Worm (Caenorhabditis elegans): ENCODE measurements around the gene rps-18.

Gene rps-18

DNA sequence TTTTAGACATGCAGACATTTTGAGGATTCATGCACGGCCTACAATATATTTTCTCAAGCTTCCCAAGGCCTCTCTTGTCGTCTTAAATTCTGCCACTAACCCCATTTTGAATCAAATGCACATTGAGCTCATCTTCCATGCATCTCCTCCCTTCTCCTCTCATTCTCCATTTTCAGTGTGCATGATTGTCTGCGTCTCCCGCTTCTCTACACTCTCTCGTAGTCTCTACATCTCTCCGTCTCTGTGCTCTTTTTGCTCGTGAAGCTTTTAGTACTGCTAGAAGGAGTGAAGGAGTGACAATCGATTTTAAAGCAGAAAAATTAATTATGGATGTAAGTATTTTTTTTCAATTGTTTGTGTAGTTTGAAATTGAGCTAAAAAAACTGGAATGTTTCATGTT is 11.4 kb downstream of the rps-18 start, which contains the start of gene Y57G11C.22:
Gene Y57G11C.22, plus strand, starts transcription at position 327 of the 400 bp plus-strand sequence.
- no peak for TF ChIP-seq nhr-23 (tag; optimal IDR thresholded peaks at IDR 0.05)
- TF ChIP-seq C34F6.9 (tag; optimal IDR thresholded peaks at IDR 0.05) = peak; percentile 61
- no peak for TF ChIP-seq ZK546.5 (tag; optimal IDR thresholded peaks at IDR 0.05)
- no peak for TF ChIP-seq snpc-4 (tag; optimal IDR thresholded peaks at IDR 0.05)
- no peak for TF ChIP-seq ztf-11 (tag; optimal IDR thresholded peaks at IDR 0.05)
- no peak for TF ChIP-seq gmeb-1 (tag; optimal IDR thresholded peaks at IDR 0.05)
- TF ChIP-seq unc-55 (GFP tag; optimal IDR thresholded peaks at IDR 0.05) = peak; percentile 58
- no peak for TF ChIP-seq sem-4 (tag; optimal IDR thresholded peaks at IDR 0.05)
- TF ChIP-seq unc-62 (GFP tag; optimal IDR thresholded peaks at IDR 0.05) = no peak
- no peak for TF ChIP-seq zag-1 (tag; optimal IDR thresholded peaks at IDR 0.05)
- TF ChIP-seq lin-39 (tag; optimal IDR thresholded peaks at IDR 0.05) = no peak
- TF ChIP-seq ama-1 (optimal IDR thresholded peaks at IDR 0.05) = no peak
- peak; percentile 72 for TF ChIP-seq nhr-129 (tag; optimal IDR thresholded peaks at IDR 0.05)
- TF ChIP-seq fos-1 (tag; optimal IDR thresholded peaks at IDR 0.05) = no peak
- TF ChIP-seq skn-1 (tag; optimal IDR thresholded peaks at IDR 0.05) = no peak
- TF ChIP-seq sma-3 (GFP tag; optimal IDR thresholded peaks at IDR 0.05) = no peak
- TF ChIP-seq alr-1 (tag; optimal IDR thresholded peaks at IDR 0.05) = no peak
- TF ChIP-seq lin-13 (GFP tag; optimal IDR thresholded peaks at IDR 0.05) = peak; percentile 7
- no peak for TF ChIP-seq sma-9 (GFP tag; optimal IDR thresholded peaks at IDR 0.05)
- TF ChIP-seq sma-9 (tag; optimal IDR thresholded peaks at IDR 0.05) = no peak
- no peak for TF ChIP-seq aly-2 (tag; optimal IDR thresholded peaks at IDR 0.05)
- TF ChIP-seq lin-11 (tag; optimal IDR thresholded peaks at IDR 0.05) = no peak
- no peak for TF ChIP-seq nhr-237 (tag; optimal IDR thresholded peaks at IDR 0.05)
- TF ChIP-seq dmd-4 (tag; optimal IDR thresholded peaks at IDR 0.05) = no peak
- TF ChIP-seq F13H6.1 (tag; optimal IDR thresholded peaks at IDR 0.05) = no peak
- TF ChIP-seq lsy-2 (tag; optimal IDR thresholded peaks at IDR 0.05) = peak in 1 of 2 experiments; percentile 65
- no peak for TF ChIP-seq mbf-1 (tag; optimal IDR thresholded peaks at IDR 0.05)
- TF ChIP-seq mab-5 (tag; optimal IDR thresholded peaks at IDR 0.05) = peak; percentile 43
- no peak for TF ChIP-seq nhr-77 (tag; optimal IDR thresholded peaks at IDR 0.05)
- peak; percentile 42 for TF ChIP-seq crh-2 (tag; optimal IDR thresholded peaks at IDR 0.05)
- no peak for TF ChIP-seq Y55F3AM.14 (GFP tag; optimal IDR thresholded peaks at IDR 0.05)
- no peak for TF ChIP-seq elt-3 (tag; optimal IDR thresholded peaks at IDR 0.05)
- TF ChIP-seq nhr-21 (tag; optimal IDR thresholded peaks at IDR 0.05) = no peak
- no peak for TF ChIP-seq ztf-4 (tag; optimal IDR thresholded peaks at IDR 0.05)
- no peak for TF ChIP-seq nhr-10 (tag; optimal IDR thresholded peaks at IDR 0.05)
- no peak for TF ChIP-seq nhr-12 (tag; optimal IDR thresholded peaks at IDR 0.05)
- TF ChIP-seq nhr-25 (tag; optimal IDR thresholded peaks at IDR 0.05) = no peak
- no peak for TF ChIP-seq peb-1 (tag; optimal IDR thresholded peaks at IDR 0.05)
- no peak for TF ChIP-seq unc-39 (tag; optimal IDR thresholded peaks at IDR 0.05)
- TF ChIP-seq elt-1 (tag; optimal IDR thresholded peaks at IDR 0.05) = no peak
- TF ChIP-seq ztf-1 (GFP tag; conservative IDR thresholded peaks at IDR 0.05) = no peak
- TF ChIP-seq ceh-82 (tag; optimal IDR thresholded peaks at IDR 0.05) = no peak
- TF ChIP-seq blmp-1 (tag; optimal IDR thresholded peaks at IDR 0.05; ENCODE audit: insufficient read depth) = no peak
- no peak for TF ChIP-seq mdl-1 (tag; optimal IDR thresholded peaks at IDR 0.05)
- TF ChIP-seq nhr-6 (tag; optimal IDR thresholded peaks at IDR 0.05) = no peak
- no peak for TF ChIP-seq R02D3.7 (tag; optimal IDR thresholded peaks at IDR 0.05)
- TF ChIP-seq ceh-16 (tag; optimal IDR thresholded peaks at IDR 0.05) = no peak
- no peak for TF ChIP-seq egl-27 (tag; optimal IDR thresholded peaks at IDR 0.05)
- no peak for TF ChIP-seq nhr-11 (tag; optimal IDR thresholded peaks at IDR 0.05)
